Worm (Caenorhabditis elegans) whole organism, late embryonic: ENCODE data around the gene bcmo-2.

Source experiments
- F13H6.1 ChIP-seq: sonication (generic microtip); optimal IDR thresholded peaks from 2 replicates; lab custom pipeline; 2016; ENCODE audit warnings: missing genetic modification characterization, missing compliant biosample characterization
- T23F11.4 ChIP-seq: fragments of 200-800 bp; sonication (Bioruptor generic); optimal IDR thresholded peaks from 2 replicates; lab custom pipeline; 2018; ENCODE audit warnings: mild to moderate bottlenecking, missing genetic modification characterization, missing compliant biosample characterization
- Y22D7AL.16 ChIP-seq: sonication (generic microtip); optimal IDR thresholded peaks from 2 replicates; lab custom pipeline; 2016; ENCODE audit warnings: missing genetic modification characterization, missing compliant biosample characterization
- ahr-1 ChIP-seq: sonication (generic microtip); optimal IDR thresholded peaks from 2 replicates; lab custom pipeline; 2016; ENCODE audit warnings: missing genetic modification characterization, missing compliant biosample characterization
- ceh-22 ChIP-seq: sonication (generic microtip); optimal IDR thresholded peaks from 2 replicates; lab custom pipeline; 2017; ENCODE audit warnings: missing biosample characterization, missing genetic modification characterization
- ceh-31 ChIP-seq: sonication (generic microtip); optimal IDR thresholded peaks from 2 replicates; lab custom pipeline; 2016; ENCODE audit warnings: missing genetic modification characterization, missing compliant biosample characterization
- ceh-34 ChIP-seq: sonication (generic microtip); optimal IDR thresholded peaks from 2 replicates; lab custom pipeline; 2016; ENCODE audit warnings: mild to moderate bottlenecking, missing genetic modification characterization, missing compliant biosample characterization
- ceh-45 ChIP-seq: fragments of 200-800 bp; sonication (Bioruptor generic); IDR thresholded peaks from 2 replicates; pipeline ENCODE4 v1.3.6; 2022; ENCODE audit warnings: missing genetic modification reagents, missing genetic modification characterization, missing compliant biosample characterization
- ceh-48 ChIP-seq: sonication (generic microtip); optimal IDR thresholded peaks from 2 replicates; lab custom pipeline; 2016; ENCODE audit warnings: missing genetic modification characterization, inconsistent platforms, missing compliant biosample characterization
- che-1 ChIP-seq: sonication (generic microtip); optimal IDR thresholded peaks from 2 replicates; lab custom pipeline; 2016; ENCODE audit warnings: mild to moderate bottlenecking, missing genetic modification characterization, missing compliant biosample characterization
- dmd-4 ChIP-seq: sonication (generic microtip); optimal IDR thresholded peaks from 2 replicates; lab custom pipeline; 2016; ENCODE audit warnings: borderline replicate concordance, missing genetic modification characterization, missing compliant biosample characterization
- elt-2 ChIP-seq: sonication (generic microtip); optimal IDR thresholded peaks from 2 replicates; lab custom pipeline; 2016; ENCODE audit warnings: missing genetic modification reagents, missing genetic modification characterization, missing compliant biosample characterization
- elt-4 ChIP-seq: sonication (generic microtip); optimal IDR thresholded peaks from 2 replicates; lab custom pipeline; 2016; ENCODE audit warnings: missing genetic modification characterization, missing compliant biosample characterization
- ets-4 ChIP-seq: sonication (generic microtip); optimal IDR thresholded peaks from 2 replicates; lab custom pipeline; 2016; ENCODE audit warnings: missing genetic modification characterization, missing compliant biosample characterization
- eyg-1 ChIP-seq: sonication (generic microtip); optimal IDR thresholded peaks from 2 replicates; lab custom pipeline; 2016; ENCODE audit warnings: missing genotype, missing genetic modification characterization, missing compliant biosample characterization
- fax-1 ChIP-seq: sonication (generic microtip); optimal IDR thresholded peaks from 2 replicates; lab custom pipeline; 2016; ENCODE audit warnings: missing genotype, missing genetic modification characterization, missing compliant biosample characterization
- gmeb-2 ChIP-seq: sonication (generic microtip); optimal IDR thresholded peaks from 2 replicates; lab custom pipeline; 2016; ENCODE audit warnings: missing genetic modification characterization, inconsistent platforms, missing compliant biosample characterization
- hlh-13 ChIP-seq: fragments of 200-800 bp; sonication (Bioruptor generic); optimal IDR thresholded peaks from 2 replicates; lab custom pipeline; 2018; ENCODE audit warnings: mild to moderate bottlenecking, missing genetic modification characterization, missing compliant biosample characterization
- hlh-15 ChIP-seq: sonication (generic microtip); optimal IDR thresholded peaks from 2 replicates; lab custom pipeline; 2016; ENCODE audit warnings: missing genetic modification characterization, missing compliant biosample characterization
- hlh-30 ChIP-seq: sonication (generic microtip); optimal IDR thresholded peaks from 2 replicates; lab custom pipeline; 2017; ENCODE audit warnings: antibody characterized with exemption, missing genetic modification characterization, missing compliant biosample characterization; ENCODE audit not compliant: insufficient read depth
- hlh-6 ChIP-seq: sonication (generic microtip); optimal IDR thresholded peaks from 2 replicates; lab custom pipeline; 2016; ENCODE audit warnings: missing genotype, missing genetic modification characterization, missing compliant biosample characterization
- hlh-8 ChIP-seq: sonication (generic microtip); optimal IDR thresholded peaks from 2 replicates; lab custom pipeline; 2016; ENCODE audit warnings: missing genotype, missing genetic modification characterization, missing compliant biosample characterization
- madf-2 ChIP-seq: sonication (generic microtip); optimal IDR thresholded peaks from 2 replicates; lab custom pipeline; 2017; ENCODE audit warnings: missing genetic modification characterization, missing compliant biosample characterization
- mec-3 ChIP-seq: sonication (generic microtip); optimal IDR thresholded peaks from 2 replicates; lab custom pipeline; 2016; ENCODE audit warnings: borderline replicate concordance, missing genetic modification characterization, missing compliant biosample characterization
- nfya-1 ChIP-seq: sonication (generic microtip); optimal IDR thresholded peaks from 2 replicates; lab custom pipeline; 2017; ENCODE audit warnings: missing genetic modification characterization, mild to moderate bottlenecking, missing compliant biosample characterization, antibody characterized with exemption, moderate library complexity
- nhr-11 ChIP-seq: fragments of 150-350 bp; optimal IDR thresholded peaks from 2 replicates; lab custom pipeline; 2014; ENCODE audit warnings: missing biosample characterization, missing genetic modification characterization
- nhr-232 ChIP-seq: sonication (generic microtip); optimal IDR thresholded peaks from 2 replicates; lab custom pipeline; 2016; ENCODE audit warnings: missing genetic modification characterization, missing compliant biosample characterization
- pat-9 ChIP-seq: fragments of 200-800 bp; sonication (Bioruptor generic); optimal IDR thresholded peaks from 2 replicates; lab custom pipeline; 2018; ENCODE audit warnings: mild to moderate bottlenecking, missing genetic modification characterization, moderate library complexity, missing compliant biosample characterization
- pax-1 ChIP-seq: fragments of 150-350 bp; optimal IDR thresholded peaks from 2 replicates; lab custom pipeline; 2014; ENCODE audit warnings: missing biosample characterization, missing genetic modification characterization
- pha-4 ChIP-seq: fragments of 150-350 bp; optimal IDR thresholded peaks from 2 replicates; lab custom pipeline; 2018; ENCODE audit warnings: missing biosample characterization, missing genetic modification reagents, missing genetic modification characterization
- pros-1 ChIP-seq: fragments of 150-350 bp; optimal IDR thresholded peaks from 2 replicates; lab custom pipeline; 2014; ENCODE audit warnings: missing biosample characterization, missing genetic modification reagents, missing genetic modification characterization
- ref-2 ChIP-seq: sonication (generic microtip); optimal IDR thresholded peaks from 2 replicates; lab custom pipeline; 2016; ENCODE audit warnings: missing genetic modification characterization, missing compliant biosample characterization
- sdc-2 ChIP-seq: sonication (generic microtip); optimal IDR thresholded peaks from 2 replicates; lab custom pipeline; 2016; ENCODE audit warnings: missing genotype, missing genetic modification characterization, missing compliant biosample characterization
- sox-2 ChIP-seq: fragments of 200-800 bp; sonication (Bioruptor generic); IDR thresholded peaks from 2 replicates; pipeline ENCODE4 v1.3.6; 2022; ENCODE audit warnings: missing genetic modification reagents, missing genetic modification characterization, missing compliant biosample characterization
- syd-9 ChIP-seq: sonication (generic microtip); optimal IDR thresholded peaks from 2 replicates; lab custom pipeline; 2016; ENCODE audit warnings: mild to moderate bottlenecking, missing genetic modification characterization, moderate library complexity, missing compliant biosample characterization
- tbx-2 ChIP-seq: sonication (generic microtip); optimal IDR thresholded peaks from 2 replicates; lab custom pipeline; 2016; ENCODE audit warnings: missing genetic modification characterization, missing compliant biosample characterization
- tbx-7 ChIP-seq: sonication (generic microtip); optimal IDR thresholded peaks from 2 replicates; lab custom pipeline; 2016; ENCODE audit warnings: missing genotype, missing genetic modification characterization, missing compliant biosample characterization
- unc-42 ChIP-seq: sonication (generic microtip); optimal IDR thresholded peaks from 2 replicates; lab custom pipeline; 2016; ENCODE audit warnings: missing genotype, missing genetic modification characterization, missing compliant biosample characterization
- unc-55 ChIP-seq: sonication (generic microtip); optimal IDR thresholded peaks from 2 replicates; lab custom pipeline; 2017; ENCODE audit warnings: missing biosample characterization, missing genetic modification reagents, missing genetic modification characterization
- ztf-16 ChIP-seq: sonication (generic microtip); optimal IDR thresholded peaks from 2 replicates; lab custom pipeline; 2017; ENCODE audit warnings: missing genetic modification characterization, missing compliant biosample characterization

bcmo-2 gene

ce11 chrII:3908135-3908534, 2.5 kb downstream of the bcmo-2 start:
- TF ChIP-seq nhr-11 (tag; lab: Kevin White, UChicago), result no peak
- peak; percentile 74 for TF ChIP-seq nfya-1

- TF ChIP-seq elt-4 (tag; lab: Kevin White, UChicago), result no peak
- TF ChIP-seq nfya-1, result no peak
These were observed 3.9 kb downstream of the bcmo-2 start, which contains the start of the genes F53C3.11 and fbxb-103 for ce11 chrII:3906615-3907190. Gene F53C3.11, minus strand, starts transcription at chrII:3906715. Gene fbxb-103, plus strand, starts transcription at chrII:3907140.

ce11 chrII:3902798-3903197, 7.8 kb downstream of the bcmo-2 start, which contains the start of gene F53C3.3:
Gene F53C3.3, plus strand, starts transcription at chrII:3902856.
- TF ChIP-seq ahr-1 (tag; lab: Kevin White, UChicago) (no peak), che-1 (tag; lab: Kevin White, UChicago) (no peak), ztf-16 (tag; lab: Kevin White, UChicago) (no peak), ceh-45 (no peak), nhr-232 (tag; lab: Kevin White, UChicago) (no peak)

ce11 chrII:3901108-3901507, 9.5 kb downstream of the bcmo-2 start, which contains the start of gene F53C3.4:
Gene F53C3.4, plus strand, starts transcription at chrII:3901408.
- TF ChIP-seq hlh-15 (tag; lab: Kevin White, UChicago) (no peak), pros-1 (tag; lab: Kevin White, UChicago) (no peak), T23F11.4 (GFP tag; lab: Kevin White, UChicago) (no peak), pax-1 (no peak), tbx-7 (tag; lab: Kevin White, UChicago) (no peak), fax-1 (tag; lab: Kevin White, UChicago) (no peak), eyg-1 (tag; lab: Kevin White, UChicago) (no peak), ets-4 (no peak), dmd-4 (no peak), F13H6.1 (tag; lab: Kevin White, UChicago) (no peak), hlh-13 (no peak), pat-9 (tag; lab: Kevin White, UChicago) (no peak), hlh-6 (no peak)

DNA sequence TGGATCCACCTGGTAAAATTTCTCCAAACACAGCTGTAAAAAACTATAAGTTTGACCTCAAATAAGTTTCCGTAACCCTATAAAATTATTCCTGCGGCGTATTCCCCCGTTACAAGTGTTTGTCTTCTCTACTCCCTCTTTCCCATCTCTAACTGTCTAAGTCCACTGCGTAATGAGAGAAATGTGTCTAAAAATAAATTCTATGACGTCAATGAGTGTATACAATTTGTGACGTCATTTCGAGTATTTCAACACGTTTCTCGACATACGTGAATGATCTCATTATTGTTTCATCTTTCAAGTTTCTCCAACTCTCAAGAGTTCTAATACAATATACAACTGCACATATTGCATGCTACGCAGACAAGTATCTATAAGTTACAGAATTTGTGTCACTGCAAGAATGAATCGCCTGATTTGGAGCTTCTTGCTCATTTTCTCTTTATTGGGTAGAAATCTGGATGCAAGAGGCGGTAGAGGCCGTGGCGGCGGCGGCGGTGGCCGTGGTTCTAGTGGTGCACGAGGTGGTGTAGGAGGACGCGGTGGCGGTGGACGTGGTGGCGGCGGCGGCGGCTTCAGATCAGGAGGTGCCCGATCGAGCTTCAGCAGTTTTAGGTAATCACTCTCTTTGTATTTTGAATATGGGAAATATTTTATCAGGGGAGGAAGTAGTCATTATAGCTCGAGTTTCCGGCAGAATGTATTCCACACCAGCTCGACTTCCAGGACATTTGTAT, 12.7 kb downstream of the bcmo-2 start, which contains the start of gene F53C3.6:
Gene F53C3.6 (plus strand): TSS at position 385 of the 737 bp plus-strand sequence.
- TF ChIP-seq madf-2 (tag; lab: Kevin White, UChicago), result no peak
- no peak for TF ChIP-seq syd-9 (tag; lab: Kevin White, UChicago)
- TF ChIP-seq unc-42 (tag; lab: Kevin White, UChicago), result peak; percentile 70
- TF ChIP-seq hlh-30 (tag; lab: Kevin White, UChicago), result no peak
- TF ChIP-seq che-1 (tag; lab: Kevin White, UChicago), result no peak
- no peak for TF ChIP-seq ceh-22 (tag; lab: Kevin White, UChicago)
- TF ChIP-seq tbx-2 (tag; lab: Kevin White, UChicago), result peak; percentile 40
- peak; percentile 15 for TF ChIP-seq unc-55
- peak; percentile 53 for TF ChIP-seq nfya-1
- TF ChIP-seq sdc-2 (tag; lab: Kevin White, UChicago), result peak; percentile 20
- peak; percentile 55 for TF ChIP-seq ceh-31 (tag; lab: Kevin White, UChicago)
- TF ChIP-seq, all 69 proteins: peak for 6

DNA sequence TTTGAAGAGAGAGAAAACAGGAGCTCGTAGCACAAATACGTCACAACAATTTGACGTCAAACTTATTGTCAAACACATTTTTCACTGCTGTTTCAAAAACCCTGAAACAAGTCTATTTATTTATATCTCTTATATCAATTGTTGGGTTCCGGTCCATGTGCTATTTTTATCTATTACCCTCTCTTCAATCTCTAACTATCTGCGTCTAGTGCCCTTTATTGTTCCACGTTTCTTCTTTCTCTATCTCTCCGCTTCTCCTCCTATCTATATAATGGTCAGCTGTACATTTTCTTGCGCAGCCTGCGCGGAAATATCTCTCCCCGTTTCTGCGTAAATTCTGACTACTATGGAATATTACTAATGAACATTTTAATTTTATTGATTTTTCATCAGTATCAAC, 13.7 kb downstream of the bcmo-2 start:
- TF ChIP-seq hlh-8 (peak; percentile 20), elt-2 (tag; lab: Kevin White, UChicago) (peak; percentile 29), ceh-31 (tag; lab: Kevin White, UChicago) (peak; percentile 59), mec-3 (tag; lab: Kevin White, UChicago) (no peak), ref-2 (tag; lab: Kevin White, UChicago) (peak; percentile 20), pax-1 (peak; percentile 19), unc-55 (peak; percentile 27), Y22D7AL.16 (tag; lab: Kevin White, UChicago) (no peak), pha-4 (tag; lab: Kevin White, UChicago) (no peak), ahr-1 (tag; lab: Kevin White, UChicago) (no peak), ceh-34 (tag; lab: Kevin White, UChicago) (peak; percentile 16), ceh-48 (tag; lab: Kevin White, UChicago) (peak; percentile 10), ets-4 (peak; percentile 32), nfya-1 (peak; percentile 66), sox-2 (GFP tag; lab: Robert Waterston, UW) (peak; percentile 61), F13H6.1 (tag; lab: Kevin White, UChicago) (peak; percentile 17), madf-2 (tag; lab: Kevin White, UChicago) (no peak), unc-42 (tag; lab: Kevin White, UChicago) (peak; percentile 59), gmeb-2 (tag; lab: Kevin White, UChicago) (no peak), hlh-30 (tag; lab: Kevin White, UChicago) (peak; percentile 18), elt-4 (tag; lab: Kevin White, UChicago) (no peak)
